Fruit fly (Drosophila melanogaster): ENCODE measurements around the gene CG18745.

DNA sequence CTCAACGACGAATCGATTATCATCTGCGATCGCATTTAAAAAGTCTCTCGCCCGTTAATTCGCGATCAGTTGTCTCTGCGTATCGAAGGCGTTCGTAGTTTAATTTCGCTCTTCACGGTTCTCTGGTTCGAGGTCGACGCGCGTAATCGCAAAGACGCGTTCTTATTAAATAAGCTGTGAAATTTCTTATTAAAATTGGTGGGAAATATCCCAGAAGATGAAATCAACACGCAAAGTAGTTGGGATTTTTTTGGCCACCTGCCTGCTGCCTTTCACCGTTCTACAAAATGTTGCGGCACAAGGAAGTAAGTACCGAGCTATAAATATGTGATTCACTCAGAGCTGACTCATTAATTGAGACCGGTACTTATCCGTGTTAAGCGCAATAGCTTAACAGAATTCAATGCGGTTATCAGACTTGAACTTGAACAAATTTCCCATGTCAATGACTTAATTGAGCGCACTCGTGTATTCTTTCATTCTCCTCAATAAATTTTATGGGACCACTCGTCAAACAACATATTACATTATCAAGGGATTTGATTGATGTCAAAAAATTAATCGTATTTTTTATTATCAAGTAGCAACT lies 24.9 kb downstream of the CG18745 start:
- TF ChIP-seq rgr (GFP tag; optimal IDR thresholded peaks at IDR 0.05) (no peak), h (GFP tag; optimal IDR thresholded peaks at IDR 0.05) (no peak), OdsH (GFP tag; optimal IDR thresholded peaks at IDR 0.05) (no peak), sage (GFP tag; optimal IDR thresholded peaks at IDR 0.05) (no peak), Rel (GFP tag; optimal IDR thresholded peaks at IDR 0.05) (no peak), Rel (tag; optimal IDR thresholded peaks at IDR 0.05) (peak; percentile 55), psq (GFP tag; optimal IDR thresholded peaks at IDR 0.05) (no peak)
